Worm (Caenorhabditis elegans) whole organism, L2 larva: ENCODE measurements around the gene JC8.7.

Experiments
- C34F6.9 ChIP-seq: fragments of 150-350 bp; optimal IDR thresholded peaks from 2 replicates; lab custom pipeline; 2014; ENCODE audit warnings: missing biosample characterization, missing genetic modification characterization
- F13H6.1 ChIP-seq: sonication (generic microtip); optimal IDR thresholded peaks from 2 replicates; lab custom pipeline; 2016; ENCODE audit warnings: missing genetic modification characterization, missing compliant biosample characterization
- Y55F3AM.14 ChIP-seq: fragments of 200-800 bp; sonication (Bioruptor generic); optimal IDR thresholded peaks from 2 replicates; lab custom pipeline; 2018; ENCODE audit warnings: mild to moderate bottlenecking, missing genetic modification characterization, missing compliant biosample characterization
- ZK546.5 ChIP-seq: sonication (generic microtip); optimal IDR thresholded peaks from 2 replicates; lab custom pipeline; 2017; ENCODE audit warnings: missing biosample characterization, missing genetic modification characterization
- alr-1 ChIP-seq: fragments of 150-350 bp; optimal IDR thresholded peaks from 2 replicates; lab custom pipeline; 2014; ENCODE audit warnings: missing biosample characterization, missing genetic modification characterization
- ama-1 ChIP-seq: fragments of 150-350 bp; optimal IDR thresholded peaks from 2 replicates; lab custom pipeline; 2018; ENCODE audit warnings: inconsistent platforms
- ceh-16 ChIP-seq: fragments of 150-350 bp; optimal IDR thresholded peaks from 2 replicates; lab custom pipeline; 2014; ENCODE audit warnings: missing biosample characterization, missing genetic modification characterization
- ceh-82 ChIP-seq: fragments of 150-350 bp; optimal IDR thresholded peaks from 2 replicates; lab custom pipeline; 2014; ENCODE audit warnings: missing biosample characterization, missing genetic modification characterization
- crh-2 ChIP-seq: sonication (generic microtip); optimal IDR thresholded peaks from 2 replicates; lab custom pipeline; 2017; ENCODE audit warnings: missing biosample characterization, missing genetic modification characterization
- elt-1 ChIP-seq: fragments of 150-350 bp; optimal IDR thresholded peaks from 2 replicates; lab custom pipeline; 2014; ENCODE audit warnings: missing biosample characterization, missing genetic modification characterization
- fos-1 ChIP-seq: fragments of 150-350 bp; optimal IDR thresholded peaks from 2 replicates; lab custom pipeline; 2014; ENCODE audit warnings: missing biosample characterization, missing genetic modification characterization
- gmeb-1 ChIP-seq: fragments of 150-350 bp; optimal IDR thresholded peaks from 2 replicates; lab custom pipeline; 2014; ENCODE audit warnings: missing biosample characterization, missing genetic modification characterization
- lin-11 ChIP-seq: fragments of 150-350 bp; sonication (generic microtip); optimal IDR thresholded peaks from 2 replicates; lab custom pipeline; 2014; ENCODE audit warnings: missing biosample characterization, missing genetic modification characterization, inconsistent platforms, mixed read lengths
- lin-13 ChIP-seq: fragments of 150-350 bp; optimal IDR thresholded peaks from 2 replicates; lab custom pipeline; 2014; ENCODE audit warnings: missing biosample characterization, missing genetic modification reagents, missing genetic modification characterization
- lin-39 ChIP-seq: fragments of 150-350 bp; optimal IDR thresholded peaks from 2 replicates; lab custom pipeline; 2014; ENCODE audit warnings: missing biosample characterization, missing genetic modification reagents, missing genetic modification characterization
- lsy-2 ChIP-seq, 2 experiments: fragments of 150-350 bp in 1 of 2; sonication (generic microtip) in 1 of 2; optimal IDR thresholded peaks; 2 replicates each; lab custom pipeline; 2014 to 2017; ENCODE audit warnings: missing biosample characterization in 2 of 2, missing genetic modification characterization in 2 of 2
- mab-5 ChIP-seq: fragments of 150-350 bp; optimal IDR thresholded peaks from 2 replicates; lab custom pipeline; 2014; ENCODE audit warnings: missing biosample characterization, missing genetic modification characterization
- mdl-1 ChIP-seq, 2 experiments: fragments of 150-350 bp in 1 of 2; sonication (generic microtip) in 1 of 2; optimal IDR thresholded peaks; 2 replicates each; lab custom pipeline; 2017; ENCODE audit warnings: missing biosample characterization in 2 of 2, missing genetic modification characterization in 2 of 2
- nhr-10 ChIP-seq: sonication (generic microtip); optimal IDR thresholded peaks from 2 replicates; lab custom pipeline; 2017; ENCODE audit warnings: missing biosample characterization, missing genetic modification characterization
- nhr-11 ChIP-seq: fragments of 150-350 bp; optimal IDR thresholded peaks from 2 replicates; lab custom pipeline; 2014; ENCODE audit warnings: missing biosample characterization, missing genetic modification characterization
- nhr-12 ChIP-seq: fragments of 150-350 bp; optimal IDR thresholded peaks from 2 replicates; lab custom pipeline; 2014; ENCODE audit warnings: missing biosample characterization, missing genetic modification characterization
- nhr-129 ChIP-seq: fragments of 150-350 bp; optimal IDR thresholded peaks from 2 replicates; lab custom pipeline; 2014; ENCODE audit warnings: missing biosample characterization, missing genetic modification characterization
- nhr-23 ChIP-seq: fragments of 150-350 bp; optimal IDR thresholded peaks from 2 replicates; lab custom pipeline; 2014; ENCODE audit warnings: missing biosample characterization, missing genetic modification reagents, missing genetic modification characterization
- nhr-25 ChIP-seq: fragments of 150-350 bp; sonication (generic microtip); optimal IDR thresholded peaks from 3 replicates; lab custom pipeline; 2014; ENCODE audit warnings: missing biosample characterization, missing genetic modification characterization
- nhr-6 ChIP-seq: fragments of 150-350 bp; optimal IDR thresholded peaks from 2 replicates; lab custom pipeline; 2014; ENCODE audit warnings: missing biosample characterization, missing genetic modification characterization
- peb-1 ChIP-seq: fragments of 150-350 bp; optimal IDR thresholded peaks from 2 replicates; lab custom pipeline; 2014; ENCODE audit warnings: missing biosample characterization, missing genetic modification characterization
- sem-4 ChIP-seq: fragments of 150-350 bp; optimal IDR thresholded peaks from 2 replicates; lab custom pipeline; 2014; ENCODE audit warnings: missing biosample characterization, missing genetic modification reagents, missing genetic modification characterization
- skn-1 ChIP-seq: sonication (generic microtip); optimal IDR thresholded peaks from 2 replicates; lab custom pipeline; 2017; ENCODE audit warnings: missing biosample characterization, missing genetic modification characterization
- sma-3 ChIP-seq: sonication (generic microtip); optimal IDR thresholded peaks from 2 replicates; lab custom pipeline; 2016; ENCODE audit warnings: missing genetic modification reagents, missing genetic modification characterization, missing compliant biosample characterization
- sma-9 ChIP-seq, 2 experiments: fragments of 150-350 bp in 1 of 2; sonication (generic microtip) in 1 of 2; optimal IDR thresholded peaks; 2 replicates each; lab custom pipeline; 2014 to 2016; ENCODE audit warnings: missing genetic modification characterization in 2 of 2, mild to moderate bottlenecking in 1 of 2, missing biosample characterization in 1 of 2, missing compliant biosample characterization in 1 of 2, missing genetic modification reagents in 1 of 2, moderate library complexity in 1 of 2
- unc-39 ChIP-seq: fragments of 150-350 bp; optimal IDR thresholded peaks from 2 replicates; lab custom pipeline; 2014; ENCODE audit warnings: missing biosample characterization, missing genetic modification characterization
- unc-55 ChIP-seq: fragments of 150-350 bp; sonication (generic microtip); optimal IDR thresholded peaks from 3 replicates; lab custom pipeline; 2014; ENCODE audit warnings: missing biosample characterization, missing genetic modification reagents, missing genetic modification characterization
- unc-62 ChIP-seq: fragments of 150-350 bp; optimal IDR thresholded peaks from 2 replicates; lab custom pipeline; 2014; ENCODE audit warnings: missing biosample characterization, missing genetic modification reagents, missing genetic modification characterization
- ztf-1 ChIP-seq: fragments of 200-800 bp; sonication (Bioruptor generic); conservative IDR thresholded peaks from 2 replicates; pipeline ENCODE4 v1.3.6; 2022; ENCODE audit warnings: missing genetic modification characterization, missing compliant biosample characterization

The JC8.7 gene

ce11 chrIV:13214466-13214865 lies 32.6 kb upstream of the JC8.7 start, which contains the start of gene cho-1:
Gene cho-1, minus strand, starts transcription at chrIV:13214566.
- TF ChIP-seq elt-1 (tag; lab: Kevin White, UChicago) (no peak), nhr-23 (tag; lab: Kevin White, UChicago) (no peak), peb-1 (no peak), Y55F3AM.14 (GFP tag; lab: Kevin White, UChicago) (no peak), nhr-11 (tag; lab: Kevin White, UChicago) (no peak), ceh-16 (tag; lab: Kevin White, UChicago) (no peak), ceh-82 (tag; lab: Kevin White, UChicago) (no peak), mab-5 (tag; lab: Kevin White, UChicago) (no peak), sem-4 (tag; lab: Kevin White, UChicago) (no peak), ama-1 (lab: Kevin White, UChicago) (no peak)

DNA sequence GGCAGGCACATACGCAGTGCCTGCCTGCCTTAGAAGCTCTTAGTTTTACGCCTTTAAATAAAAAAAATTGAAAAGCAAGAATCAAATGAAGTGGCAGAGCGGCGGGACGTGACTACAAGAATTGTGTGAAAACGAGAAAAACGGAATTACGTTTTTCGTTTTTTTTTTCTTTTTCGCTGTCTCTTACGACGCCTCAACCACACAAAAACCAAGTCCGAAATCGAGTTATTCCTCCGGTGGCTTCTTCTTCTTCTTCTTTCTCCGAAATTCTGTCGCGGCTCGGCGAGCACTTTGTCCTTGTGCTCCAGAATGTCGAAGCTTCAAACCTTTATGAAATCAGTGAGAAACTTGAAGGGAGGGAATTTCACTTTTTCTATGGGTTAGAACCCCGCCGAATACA lies 26.5 kb upstream of the JC8.7 start:
- TF ChIP-seq unc-55 (GFP tag; lab: Kevin White, UChicago), result no peak
- no peak for TF ChIP-seq nhr-129 (tag; lab: Kevin White, UChicago)
- no peak for TF ChIP-seq ztf-1
- no peak for TF ChIP-seq alr-1 (tag; lab: Kevin White, UChicago)
- no peak for TF ChIP-seq ZK546.5
- TF ChIP-seq mdl-1 (tag; optimal IDR thresholded peaks at IDR 0.05; lab: Kevin White, UChicago), result no peak
- no peak for TF ChIP-seq ama-1 (lab: Kevin White, UChicago)
- no peak for TF ChIP-seq sem-4 (tag; lab: Kevin White, UChicago)
- no peak for TF ChIP-seq nhr-10 (tag; lab: Kevin White, UChicago)
- TF ChIP-seq elt-1 (tag; lab: Kevin White, UChicago), result no peak
- no peak for TF ChIP-seq nhr-12 (tag; lab: Kevin White, UChicago)
- TF ChIP-seq nhr-25, result no peak
- no peak for TF ChIP-seq nhr-23 (tag; lab: Kevin White, UChicago)

DNA sequence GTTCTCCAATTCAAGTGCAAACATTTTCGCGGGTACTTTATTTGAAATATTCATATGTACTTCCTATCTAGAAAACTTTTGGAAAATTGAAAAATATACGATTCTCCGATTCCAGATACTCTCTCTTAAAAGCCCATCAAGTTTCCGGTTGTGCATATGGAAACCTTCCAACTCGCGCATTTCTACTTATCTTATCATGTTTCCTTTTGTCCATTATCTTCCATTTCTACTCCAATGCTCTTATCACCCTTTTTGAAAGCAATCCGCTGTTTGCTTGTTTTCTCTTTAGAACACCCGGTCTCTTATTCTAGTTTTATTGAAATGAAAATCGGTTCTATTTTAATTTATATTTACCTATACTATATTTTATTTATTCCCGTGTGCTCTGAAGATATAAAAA lies 25.4 kb upstream of the JC8.7 start, which contains the start of gene C48D1.5:
Gene C48D1.5, plus strand, starts transcription at position 301 of the 400 bp plus-strand sequence.
- TF ChIP-seq nhr-10 (tag; lab: Kevin White, UChicago) (no peak), lin-39 (tag; lab: Kevin White, UChicago) (no peak), unc-62 (GFP tag; lab: Kevin White, UChicago) (no peak), Y55F3AM.14 (GFP tag; lab: Kevin White, UChicago) (no peak), peb-1 (no peak), sma-9 (GFP tag; optimal IDR thresholded peaks at IDR 0.05; lab: Kevin White, UChicago) (no peak), sma-9 (tag; optimal IDR thresholded peaks at IDR 0.05; lab: Kevin White, UChicago) (no peak), F13H6.1 (tag; lab: Kevin White, UChicago) (no peak), ama-1 (lab: Kevin White, UChicago) (no peak)

ce11 chrIV:13231393-13231792 lies 15.7 kb upstream of the JC8.7 start:
- TF ChIP-seq C34F6.9 (peak; percentile 55), lin-11 (tag; lab: Kevin White, UChicago) (no peak), nhr-11 (tag; lab: Kevin White, UChicago) (no peak), nhr-129 (tag; lab: Kevin White, UChicago) (peak; percentile 81), unc-55 (GFP tag; lab: Kevin White, UChicago) (peak; percentile 73), lin-13 (peak; percentile 60), fos-1 (tag; lab: Kevin White, UChicago) (peak; percentile 9), gmeb-1 (tag; lab: Kevin White, UChicago) (peak; percentile 5), nhr-6 (peak; percentile 7), ceh-16 (tag; lab: Kevin White, UChicago) (no peak), lsy-2 (tag; optimal IDR thresholded peaks at IDR 0.05; lab: Kevin White, UChicago) (peak; percentile 88 to 98), crh-2 (tag; lab: Kevin White, UChicago) (peak; percentile 73)

ce11 chrIV:13236485-13236884 lies 10.6 kb upstream of the JC8.7 start, which contains the start of gene pwp-1:
Gene pwp-1, minus strand, starts transcription at chrIV:13236585.
- TF ChIP-seq peb-1 (no peak), sma-3 (GFP tag; lab: Kevin White, UChicago) (no peak), nhr-25 (no peak), unc-39 (tag; lab: Kevin White, UChicago) (no peak), ztf-1 (no peak), fos-1 (tag; lab: Kevin White, UChicago) (no peak), skn-1 (tag; lab: Kevin White, UChicago) (no peak)
